Worm (Caenorhabditis elegans) whole organism, late embryonic: ENCODE results near the gene srd-19.
A peak's percentile ranks its signal among the peaks of the same experiment; 100 is the strongest.

Source experiments
- F13H6.1 ChIP-seq: sonication (generic microtip); optimal IDR thresholded peaks from 2 replicates; lab custom pipeline; 2016; ENCODE audit warnings: missing genetic modification characterization, missing compliant biosample characterization
- K02D7.2 ChIP-seq: sonication (generic microtip); optimal IDR thresholded peaks from 2 replicates; lab custom pipeline; 2017; ENCODE audit warnings: mild to moderate bottlenecking, missing genetic modification characterization, missing compliant biosample characterization
- K09A11.1 ChIP-seq: sonication (generic microtip); optimal IDR thresholded peaks from 2 replicates; lab custom pipeline; 2017; ENCODE audit warnings: antibody characterized with exemption, mild to moderate bottlenecking, missing genetic modification characterization, missing compliant biosample characterization; ENCODE audit not compliant: insufficient read depth
- T23F11.4 ChIP-seq: fragments of 200-800 bp; sonication (Bioruptor generic); optimal IDR thresholded peaks from 2 replicates; lab custom pipeline; 2018; ENCODE audit warnings: mild to moderate bottlenecking, missing genetic modification characterization, missing compliant biosample characterization
- Y22D7AL.16 ChIP-seq: sonication (generic microtip); optimal IDR thresholded peaks from 2 replicates; lab custom pipeline; 2016; ENCODE audit warnings: missing genetic modification characterization, missing compliant biosample characterization
- ahr-1 ChIP-seq: sonication (generic microtip); optimal IDR thresholded peaks from 2 replicates; lab custom pipeline; 2016; ENCODE audit warnings: missing genetic modification characterization, missing compliant biosample characterization
- ceh-18 ChIP-seq: sonication (generic microtip); optimal IDR thresholded peaks from 2 replicates; lab custom pipeline; 2016; ENCODE audit warnings: missing genetic modification characterization, missing compliant biosample characterization
- ceh-19 ChIP-seq: fragments of 200-800 bp; sonication (Bioruptor generic); optimal IDR thresholded peaks from 2 replicates; lab custom pipeline; 2018; ENCODE audit warnings: mild to moderate bottlenecking, missing genetic modification characterization, missing compliant biosample characterization
- ceh-45 ChIP-seq: fragments of 200-800 bp; sonication (Bioruptor generic); IDR thresholded peaks from 2 replicates; pipeline ENCODE4 v1.3.6; 2022; ENCODE audit warnings: missing genetic modification reagents, missing genetic modification characterization, missing compliant biosample characterization
- ceh-48 ChIP-seq: sonication (generic microtip); optimal IDR thresholded peaks from 2 replicates; lab custom pipeline; 2016; ENCODE audit warnings: missing genetic modification characterization, inconsistent platforms, missing compliant biosample characterization
- ceh-6 ChIP-seq: fragments of 200-800 bp; sonication (Bioruptor generic); optimal IDR thresholded peaks from 2 replicates; lab custom pipeline; 2018; ENCODE audit warnings: mild to moderate bottlenecking, missing genetic modification characterization, missing compliant biosample characterization
- dmd-4 ChIP-seq: sonication (generic microtip); optimal IDR thresholded peaks from 2 replicates; lab custom pipeline; 2016; ENCODE audit warnings: borderline replicate concordance, missing genetic modification characterization, missing compliant biosample characterization
- dve-1 ChIP-seq: sonication (generic microtip); optimal IDR thresholded peaks from 2 replicates; lab custom pipeline; 2017; ENCODE audit warnings: antibody characterized with exemption, mild to moderate bottlenecking, missing genetic modification characterization, missing compliant biosample characterization
- elt-4 ChIP-seq: sonication (generic microtip); optimal IDR thresholded peaks from 2 replicates; lab custom pipeline; 2016; ENCODE audit warnings: missing genetic modification characterization, missing compliant biosample characterization
- fax-1 ChIP-seq: sonication (generic microtip); optimal IDR thresholded peaks from 2 replicates; lab custom pipeline; 2016; ENCODE audit warnings: missing genotype, missing genetic modification characterization, missing compliant biosample characterization
- fkh-10 ChIP-seq: fragments of 150-350 bp; optimal IDR thresholded peaks from 2 replicates; lab custom pipeline; 2014; ENCODE audit warnings: missing biosample characterization, missing genetic modification reagents, missing genetic modification characterization
- gmeb-2 ChIP-seq: sonication (generic microtip); optimal IDR thresholded peaks from 2 replicates; lab custom pipeline; 2016; ENCODE audit warnings: missing genetic modification characterization, inconsistent platforms, missing compliant biosample characterization
- hlh-15 ChIP-seq: sonication (generic microtip); optimal IDR thresholded peaks from 2 replicates; lab custom pipeline; 2016; ENCODE audit warnings: missing genetic modification characterization, missing compliant biosample characterization
- hlh-8 ChIP-seq: sonication (generic microtip); optimal IDR thresholded peaks from 2 replicates; lab custom pipeline; 2016; ENCODE audit warnings: missing genotype, missing genetic modification characterization, missing compliant biosample characterization
- lim-6 ChIP-seq: sonication (generic microtip); optimal IDR thresholded peaks from 2 replicates; lab custom pipeline; 2016; ENCODE audit warnings: missing genetic modification characterization, missing compliant biosample characterization
- lin-11 ChIP-seq: fragments of 200-800 bp; sonication (Bioruptor generic); optimal IDR thresholded peaks from 2 replicates; lab custom pipeline; 2018; ENCODE audit warnings: mild to moderate bottlenecking, missing genetic modification characterization, missing compliant biosample characterization
- mec-3 ChIP-seq: sonication (generic microtip); optimal IDR thresholded peaks from 2 replicates; lab custom pipeline; 2016; ENCODE audit warnings: borderline replicate concordance, missing genetic modification characterization, missing compliant biosample characterization
- nfya-1 ChIP-seq: sonication (generic microtip); optimal IDR thresholded peaks from 2 replicates; lab custom pipeline; 2017; ENCODE audit warnings: missing genetic modification characterization, mild to moderate bottlenecking, missing compliant biosample characterization, antibody characterized with exemption, moderate library complexity
- npax-4 ChIP-seq: sonication (generic microtip); optimal IDR thresholded peaks from 2 replicates; lab custom pipeline; 2016; ENCODE audit warnings: missing genetic modification characterization, missing compliant biosample characterization
- pag-3 ChIP-seq: sonication (generic microtip); optimal IDR thresholded peaks from 2 replicates; lab custom pipeline; 2016; ENCODE audit warnings: missing compliant biosample characterization, missing genetic modification characterization, borderline replicate concordance
- pha-4 ChIP-seq: fragments of 150-350 bp; optimal IDR thresholded peaks from 2 replicates; lab custom pipeline; 2018; ENCODE audit warnings: missing biosample characterization, missing genetic modification reagents, missing genetic modification characterization
- pros-1 ChIP-seq: fragments of 150-350 bp; optimal IDR thresholded peaks from 2 replicates; lab custom pipeline; 2014; ENCODE audit warnings: missing biosample characterization, missing genetic modification reagents, missing genetic modification characterization
- tbx-2 ChIP-seq: sonication (generic microtip); optimal IDR thresholded peaks from 2 replicates; lab custom pipeline; 2016; ENCODE audit warnings: missing genetic modification characterization, missing compliant biosample characterization
- tbx-7 ChIP-seq: sonication (generic microtip); optimal IDR thresholded peaks from 2 replicates; lab custom pipeline; 2016; ENCODE audit warnings: missing genotype, missing genetic modification characterization, missing compliant biosample characterization
- unc-3 ChIP-seq, 2 experiments: fragments of 200-800 bp in 1 of 2; sonication (Bioruptor generic) in 1 of 2; sonication (generic microtip) in 1 of 2; conservative IDR thresholded peaks in 1 of 2; optimal IDR thresholded peaks in 1 of 2; 2 replicates each; pipeline versions ENCODE4 v1.3.6 to Lab custom; 2016 to 2022; ENCODE audit warnings: missing compliant biosample characterization in 2 of 2, missing genetic modification characterization in 2 of 2, missing genetic modification reagents in 1 of 2
- unc-42 ChIP-seq: sonication (generic microtip); optimal IDR thresholded peaks from 2 replicates; lab custom pipeline; 2016; ENCODE audit warnings: missing genotype, missing genetic modification characterization, missing compliant biosample characterization
- unc-55 ChIP-seq: sonication (generic microtip); optimal IDR thresholded peaks from 2 replicates; lab custom pipeline; 2017; ENCODE audit warnings: missing biosample characterization, missing genetic modification reagents, missing genetic modification characterization
- unc-86 ChIP-seq: sonication (generic microtip); optimal IDR thresholded peaks from 2 replicates; lab custom pipeline; 2016; ENCODE audit warnings: missing genetic modification characterization, missing compliant biosample characterization

The srd-19 gene

DNA sequence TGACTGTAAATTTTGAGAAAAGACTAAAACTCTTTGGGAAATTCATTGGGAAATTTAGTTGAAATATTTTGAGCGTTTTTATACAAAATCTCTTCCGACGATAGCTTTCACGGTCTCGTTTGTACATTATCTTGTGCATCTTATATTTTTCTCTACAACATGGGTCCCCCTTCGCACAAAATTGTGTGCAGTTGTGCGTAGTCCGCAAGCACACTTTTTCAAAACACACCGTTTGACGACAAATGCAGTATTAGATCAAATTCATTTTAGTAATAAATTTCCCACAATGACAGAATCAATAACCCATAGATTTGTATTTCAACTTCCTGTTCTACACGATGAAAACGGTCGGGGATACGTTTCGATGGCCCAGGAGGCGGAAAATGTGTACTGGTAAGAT is 29.3 kb upstream of the srd-19 start, which contains the start of gene F25H9.2:
TSS of gene F25H9.2 (plus strand) at position 226 of the 400 bp plus-strand sequence.
- TF ChIP-seq unc-55 (peak; percentile 22), pag-3 (tag; lab: Kevin White, UChicago) (no peak)

DNA sequence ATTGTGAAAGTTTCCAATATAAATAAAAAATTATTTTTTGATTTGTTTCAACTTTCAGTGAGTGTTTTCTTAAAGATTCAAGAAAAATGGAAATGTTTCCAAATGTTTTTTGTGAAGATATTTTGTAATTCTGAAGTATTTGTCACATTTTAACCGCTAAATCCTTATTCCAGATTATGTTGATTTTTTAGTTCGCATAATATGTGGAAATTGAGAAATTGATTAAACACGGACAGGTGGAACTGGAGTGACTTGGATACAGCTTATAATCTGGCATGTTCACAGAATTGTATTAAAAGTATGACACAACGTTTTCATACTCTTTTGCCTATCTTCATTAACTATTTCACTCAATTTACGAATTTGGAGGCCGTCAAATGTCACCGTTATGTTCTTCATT is 26.9 kb upstream of the srd-19 start, which contains the start of gene lurp-3:
TSS of gene lurp-3 (plus strand) at position 301 of the 400 bp plus-strand sequence.
- no peak for TF ChIP-seq npax-4 (tag; lab: Kevin White, UChicago)
- no peak for TF ChIP-seq hlh-8 (tag; lab: Kevin White, UChicago)
- no peak for TF ChIP-seq T23F11.4 (GFP tag; lab: Kevin White, UChicago)
- no peak for TF ChIP-seq fax-1 (tag; lab: Kevin White, UChicago)
- TF ChIP-seq unc-3 (GFP tag; conservative IDR thresholded peaks at IDR 0.05; lab: Robert Waterston, UW) = no peak
- TF ChIP-seq unc-3 (tag; optimal IDR thresholded peaks at IDR 0.05; lab: Kevin White, UChicago) = no peak
- no peak for TF ChIP-seq ceh-48 (tag; lab: Kevin White, UChicago)
- TF ChIP-seq ceh-19 (GFP tag; lab: Kevin White, UChicago) = no peak
- TF ChIP-seq nfya-1 = no peak
- TF ChIP-seq F13H6.1 (tag; lab: Kevin White, UChicago) = no peak
- TF ChIP-seq ceh-6 (GFP tag; lab: Kevin White, UChicago) = no peak
- TF ChIP-seq pros-1 (tag; lab: Kevin White, UChicago) = no peak
- no peak for TF ChIP-seq unc-55
- TF ChIP-seq mec-3 (tag; lab: Kevin White, UChicago) = no peak
- no peak for TF ChIP-seq ahr-1 (tag; lab: Kevin White, UChicago)
- TF ChIP-seq unc-86 (tag; lab: Kevin White, UChicago) = no peak
- no peak for TF ChIP-seq ceh-18 (tag; lab: Kevin White, UChicago)
- no peak for TF ChIP-seq lim-6 (tag; lab: Kevin White, UChicago)
- no peak for TF ChIP-seq dve-1
- TF ChIP-seq K09A11.1 (tag; lab: Kevin White, UChicago) = no peak
- no peak for TF ChIP-seq pha-4

DNA sequence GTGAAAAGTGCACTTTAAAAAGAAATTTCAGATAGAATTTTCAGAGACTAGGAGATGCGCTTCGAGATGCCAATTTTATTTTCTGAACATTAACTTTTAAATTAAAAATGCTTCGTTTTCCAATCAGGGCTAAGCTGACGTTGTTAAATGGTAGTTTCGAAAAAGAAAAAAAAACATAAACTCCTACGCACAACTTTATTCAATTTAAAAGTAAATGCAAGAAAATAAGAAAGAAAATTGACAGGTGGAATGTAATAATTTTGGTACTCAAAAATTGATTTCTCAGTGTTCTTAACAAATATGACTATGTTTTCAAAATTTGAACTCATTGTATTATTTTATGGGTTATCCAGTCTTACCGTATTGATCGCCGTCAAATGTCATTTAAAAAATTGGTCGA is 24.8 kb upstream of the srd-19 start, which contains the start of gene lurp-2:
TSS of gene lurp-2 (plus strand) at position 301 of the 400 bp plus-strand sequence.
- TF ChIP-seq ceh-6 (GFP tag; lab: Kevin White, UChicago) (no peak), hlh-8 (tag; lab: Kevin White, UChicago) (no peak), lim-6 (tag; lab: Kevin White, UChicago) (no peak), hlh-15 (tag; lab: Kevin White, UChicago) (no peak), fkh-10 (GFP tag; lab: Kevin White, UChicago) (no peak), unc-42 (no peak), unc-3 (GFP tag; conservative IDR thresholded peaks at IDR 0.05; lab: Robert Waterston, UW) (no peak), unc-3 (tag; optimal IDR thresholded peaks at IDR 0.05; lab: Kevin White, UChicago) (no peak), ahr-1 (tag; lab: Kevin White, UChicago) (no peak), ceh-48 (tag; lab: Kevin White, UChicago) (no peak), F13H6.1 (tag; lab: Kevin White, UChicago) (no peak), mec-3 (tag; lab: Kevin White, UChicago) (no peak), dmd-4 (tag; lab: Kevin White, UChicago) (no peak), tbx-2 (tag; lab: Kevin White, UChicago) (no peak), elt-4 (tag; lab: Kevin White, UChicago) (no peak), lin-11 (tag; lab: Kevin White, UChicago) (no peak), K02D7.2 (no peak), gmeb-2 (no peak), fax-1 (tag; lab: Kevin White, UChicago) (no peak)

DNA sequence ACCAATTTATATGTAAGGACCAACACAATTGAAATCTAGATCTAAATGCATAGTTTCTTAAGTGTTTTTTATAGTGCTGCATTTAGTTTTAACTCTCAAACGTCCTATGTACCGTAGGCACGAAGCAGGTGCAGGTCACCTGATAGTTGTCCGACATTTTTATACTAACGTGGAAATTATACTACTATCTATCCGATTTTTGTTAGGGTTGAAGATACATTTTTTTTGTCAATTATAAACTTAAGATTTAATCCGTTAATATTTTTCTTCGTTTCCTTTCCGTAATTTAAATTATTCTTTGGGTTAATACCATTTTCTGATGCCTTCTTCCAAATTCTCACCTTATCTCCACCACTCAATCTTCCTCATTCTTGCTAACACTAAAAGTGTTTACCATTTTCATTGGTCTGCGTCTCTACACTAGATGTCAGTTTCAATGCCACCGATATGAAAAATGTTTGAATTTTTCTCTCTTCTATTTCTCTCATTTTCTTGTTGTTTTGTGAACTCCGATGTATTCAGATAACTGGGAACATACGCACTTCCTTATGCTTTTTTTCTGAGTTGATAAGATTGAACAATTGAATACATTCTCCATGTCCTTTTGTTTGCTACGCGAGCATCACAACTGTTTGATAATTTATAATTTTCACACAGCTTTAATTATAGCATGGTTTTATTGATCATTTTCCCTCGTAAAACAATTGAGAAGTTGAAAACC is 16.8 kb upstream of the srd-19 start, which contains the start of gene Y2H9A.4:
TSS of gene Y2H9A.4 (plus strand) at position 671 of the 721 bp plus-strand sequence.
- TF ChIP-seq tbx-7 (no peak), Y22D7AL.16 (tag; lab: Kevin White, UChicago) (no peak), mec-3 (tag; lab: Kevin White, UChicago) (no peak), ceh-45 (GFP tag; lab: Robert Waterston, UW) (no peak), hlh-8 (tag; lab: Kevin White, UChicago) (no peak)
